Worm (Caenorhabditis elegans): ENCODE data around the gene F53E10.6.

F53E10.6 gene

DNA sequence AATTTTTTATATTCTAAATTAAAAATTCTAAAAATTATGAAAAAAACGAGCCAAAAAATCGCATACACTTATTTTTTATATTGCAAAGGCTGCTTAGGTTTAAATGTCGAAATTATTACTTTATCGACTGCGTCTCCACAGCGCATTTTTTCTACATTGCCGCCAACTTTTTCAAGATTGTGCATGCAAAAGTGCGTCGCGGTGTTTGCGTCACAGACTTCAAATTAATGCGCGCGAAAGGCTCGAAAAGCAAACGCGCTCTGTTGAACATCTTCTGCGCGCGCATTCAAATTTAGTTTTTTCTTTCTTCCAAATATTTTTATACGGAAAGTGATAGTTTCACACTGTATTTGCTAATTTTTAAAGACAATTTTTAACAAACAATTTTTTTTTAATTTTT lies 2.3 kb downstream of the F53E10.6 start (continued):
- TF ChIP-seq hlh-12 (tag; optimal IDR thresholded peaks at IDR 0.05) (no peak), Y79H2A.3 (GFP tag; conservative IDR thresholded peaks at IDR 0.05) (no peak), Y67H2A.10 (GFP tag; conservative IDR thresholded peaks at IDR 0.05) (peak; percentile 66), mcd-1 (GFP tag; IDR thresholded peaks at IDR 0.05) (peak; percentile 99), nhr-27 (tag; optimal IDR thresholded peaks at IDR 0.05) (no peak), ztf-3 (GFP tag; optimal IDR thresholded peaks at IDR 0.05) (no peak), B0336.3 (GFP tag; IDR thresholded peaks at IDR 0.05) (peak; percentile 75), lin-40 (tag; optimal IDR thresholded peaks at IDR 0.05) (no peak), ceh-100 (GFP tag; IDR thresholded peaks at IDR 0.05) (peak; percentile 78), C06A6.2 (GFP tag; conservative IDR thresholded peaks at IDR 0.05) (peak; percentile 80), ceh-79 (tag; optimal IDR thresholded peaks at IDR 0.05) (no peak), F57C9.4 (tag; optimal IDR thresholded peaks at IDR 0.05) (no peak), snpc-3.4 (tag; optimal IDR thresholded peaks at IDR 0.05) (no peak), F55B11.4 (tag; optimal IDR thresholded peaks at IDR 0.05; ENCODE audit: borderline replicate concordance, insufficient read depth) (no peak), K11D2.4 (GFP tag; IDR thresholded peaks at IDR 0.05) (peak; percentile 88), snpc-1.1 (tag; optimal IDR thresholded peaks at IDR 0.05; ENCODE audit: insufficient read depth) (no peak), F33H1.4 (GFP tag; IDR thresholded peaks at IDR 0.05) (peak; percentile 58), D2030.7 (GFP tag; IDR thresholded peaks at IDR 0.05) (peak; percentile 45), dpff-1 (tag; optimal IDR thresholded peaks at IDR 0.05) (no peak), B0019.2 (GFP tag; conservative IDR thresholded peaks at IDR 0.05) (no peak), ztf-22 (GFP tag; optimal IDR thresholded peaks at IDR 0.05) (no peak), Y53F4B.3 (GFP tag; IDR thresholded peaks at IDR 0.05) (no peak), unc-130 (GFP tag; optimal IDR thresholded peaks at IDR 0.05) (peak; percentile 38), ceh-40 (GFP tag; IDR thresholded peaks at IDR 0.05) (no peak), ama-1 (optimal IDR thresholded peaks at IDR 0.05) (no peak), ama-1 (GFP tag; optimal IDR thresholded peaks at IDR 0.05) (no peak), T07F8.4 (tag; optimal IDR thresholded peaks at IDR 0.05) (no peak), bed-2 (GFP tag; IDR thresholded peaks at IDR 0.05) (peak; percentile 81), hlh-26 (GFP tag; conservative IDR thresholded peaks at IDR 0.05) (no peak), ceh-27 (GFP tag; optimal IDR thresholded peaks at IDR 0.05) (peak; percentile 82), tbp1 (GFP tag; optimal IDR thresholded peaks at IDR 0.05) (peak; percentile 55), akir-1 (GFP tag; optimal IDR thresholded peaks at IDR 0.05) (no peak), lir-1 (GFP tag; conservative IDR thresholded peaks at IDR 0.05) (peak; percentile 84), nfya-2 (GFP tag; IDR thresholded peaks at IDR 0.05) (0 out of 2 replicates have a peak, but pooled peaks have one; percentile 34), F22D6.2 (tag; optimal IDR thresholded peaks at IDR 0.05) (peak; percentile 37), lsl-1 (GFP tag; optimal IDR thresholded peaks at IDR 0.05) (peak; percentile 29), F57A8.1 (GFP tag; optimal IDR thresholded peaks at IDR 0.05) (no peak), rec-8 (tag; optimal IDR thresholded peaks at IDR 0.05) (no peak), lag-1 (GFP tag; IDR thresholded peaks at IDR 0.05) (no peak), let-607 (tag; optimal IDR thresholded peaks at IDR 0.05) (peak; percentile 24 to 62), unc-62 (GFP tag; optimal IDR thresholded peaks at IDR 0.05) (no peak), Y56A3A.18 (GFP tag; IDR thresholded peaks at IDR 0.05) (no peak; the same call in 1 of the 2 replicates), fkh-3 (tag; optimal IDR thresholded peaks at IDR 0.05) (no peak), madf-10 (tag; optimal IDR thresholded peaks at IDR 0.05) (peak; percentile 82), zfh-2 (GFP tag; conservative IDR thresholded peaks at IDR 0.05) (peak; percentile 51), C17E4.6 (GFP tag; IDR thresholded peaks at IDR 0.05) (peak; percentile 25; the same call in 1 of the 2 replicates), madf-6 (GFP tag; IDR thresholded peaks at IDR 0.05) (peak; percentile 80), nfyb-1 (GFP tag; IDR thresholded peaks at IDR 0.05) (peak; percentile 92), egl-18 (GFP tag; IDR thresholded peaks at IDR 0.05) (0 out of 2 replicates have a peak, but pooled peaks have one; percentile 71)

Data from whole organism, young adult.